Worm (Caenorhabditis elegans) whole organism, L4/young adult: ENCODE results near the gene lido-7.
"Not testable (repeated sequence)": the region's sequence is repeated elsewhere in the genome, so short reads cannot be mapped to it uniquely, and the experiment has no call there.

Experiments used
- W03F9.2 ChIP-seq: fragments of 150-350 bp; optimal IDR thresholded peaks from 2 replicates; lab custom pipeline; 2014; ENCODE audit warnings: missing biosample characterization, missing genetic modification characterization
- dao-5 ChIP-seq: sonication (generic microtip); optimal IDR thresholded peaks from 2 replicates; lab custom pipeline; 2016; ENCODE audit warnings: missing genotype, missing genetic modification characterization, moderate library complexity, missing compliant biosample characterization
- him-1 ChIP-seq: sonication (generic microtip); optimal IDR thresholded peaks from 2 replicates; lab custom pipeline; 2016; ENCODE audit warnings: missing genotype, missing genetic modification reagents, missing genetic modification characterization, missing compliant biosample characterization

lido-7 gene

ce11 chrII:3023381-3023935 lies 35.4 kb downstream of the lido-7 start, which contains the start of gene clec-2:
Gene clec-2, minus strand, starts transcription at chrII:3023431.
- TF ChIP-seq W03F9.2 (tag; lab: Kevin White, UChicago) (no peak), dao-5 (no peak), him-1 (tag; lab: Kevin White, UChicago) (no peak)

ce11 chrII:3024655-3025054 lies 36.6 kb downstream of the lido-7 start:
- TF ChIP-seq W03F9.2 (tag; lab: Kevin White, UChicago) (no peak), dao-5 (no peak), him-1 (tag; lab: Kevin White, UChicago) (no peak)

- no peak for TF ChIP-seq dao-5
- TF ChIP-seq him-1 (tag; lab: Kevin White, UChicago), result no peak
- no peak for TF ChIP-seq W03F9.2 (tag; lab: Kevin White, UChicago)
These were observed 40.2 kb downstream of the lido-7 start for ce11 chrII:3028264-3028663.

ce11 chrII:3030416-3030815 lies 42.3 kb downstream of the lido-7 start:
- no peak for TF ChIP-seq W03F9.2 (tag; lab: Kevin White, UChicago)
- TF ChIP-seq him-1 (tag; lab: Kevin White, UChicago), result no peak

ce11 chrII:3032480-3032879 lies 44.4 kb downstream of the lido-7 start, which contains the start of gene B0454.6:
Gene B0454.6, plus strand, starts transcription at chrII:3032780.
- not testable (repeated sequence) for TF ChIP-seq dao-5; W03F9.2 (tag; lab: Kevin White, UChicago); him-1 (tag; lab: Kevin White, UChicago)

- TF ChIP-seq dao-5 (no peak), W03F9.2 (tag; lab: Kevin White, UChicago) (no peak), him-1 (tag; lab: Kevin White, UChicago) (no peak)
These were observed 46.8 kb downstream of the lido-7 start for ce11 chrII:3034914-3035313.

- TF ChIP-seq dao-5 (no peak), W03F9.2 (tag; lab: Kevin White, UChicago) (no peak), him-1 (tag; lab: Kevin White, UChicago) (no peak)
These were observed 48.2 kb downstream of the lido-7 start for ce11 chrII:3036344-3036743.

ce11 chrII:3038453-3038909 lies 50.4 kb downstream of the lido-7 start, which contains the start of the genes B0454.26 and B0454.5:
Gene B0454.26, minus strand, starts transcription at chrII:3038553.
Gene B0454.5, plus strand, starts transcription at chrII:3038859.
- TF ChIP-seq him-1 (tag; lab: Kevin White, UChicago) (no peak), W03F9.2 (tag; lab: Kevin White, UChicago) (no peak), dao-5 (no peak)
